Fruit fly (Drosophila melanogaster): ENCODE results near the gene CG5958.

CG5958 gene

dm6 chr2L:7426326-7427066 is 6.8 kb downstream of the CG5958 start, which contains the start of gene muc (continued):
- TF ChIP-seq Lpt (GFP tag; optimal IDR thresholded peaks at IDR 0.05): no peak
- peak; percentile 24; the same call in 1 of the 2 replicates for TF ChIP-seq CG14441 (GFP tag; IDR thresholded peaks at IDR 0.05)
- no peak for TF ChIP-seq CG16863 (GFP tag; optimal IDR thresholded peaks at IDR 0.05)
- TF ChIP-seq CG13296 (GFP tag; optimal IDR thresholded peaks at IDR 0.05): peak; percentile 26
- TF ChIP-seq CG4854 (GFP tag; optimal IDR thresholded peaks at IDR 0.05): no peak
- TF ChIP-seq Drgx (GFP tag; IDR thresholded peaks at IDR 0.05): 0 out of 2 replicates have a peak, but pooled peaks have one; percentile 52
- peak; percentile 41 for TF ChIP-seq zfh2 (GFP tag; optimal IDR thresholded peaks at IDR 0.05)
- TF ChIP-seq Elba2 (GFP tag; optimal IDR thresholded peaks at IDR 0.05): peak; percentile 92
- no peak for TF ChIP-seq CG14965 (GFP tag; optimal IDR thresholded peaks at IDR 0.05; ENCODE audit: borderline replicate concordance)
- TF ChIP-seq mirr (GFP tag; optimal IDR thresholded peaks at IDR 0.05): no peak
- peak; percentile 30 for TF ChIP-seq CG12104 (GFP tag; optimal IDR thresholded peaks at IDR 0.05)
- no peak for TF ChIP-seq pnt (GFP tag; optimal IDR thresholded peaks at IDR 0.05)
- TF ChIP-seq sqz (GFP tag; optimal IDR thresholded peaks at IDR 0.05): no peak
- 0 out of 2 replicates have a peak, but pooled peaks have one; percentile 14 for TF ChIP-seq CG14014 (GFP tag; IDR thresholded peaks at IDR 0.05)
- TF ChIP-seq Sry-δ (GFP tag; optimal IDR thresholded peaks at IDR 0.05): peak; percentile 70
- no peak for TF ChIP-seq H15 (GFP tag; IDR thresholded peaks at IDR 0.05)
- TF ChIP-seq esg (GFP tag; conservative IDR thresholded peaks at IDR 0.05): no peak
- no peak for TF ChIP-seq Sox100B (GFP tag; optimal IDR thresholded peaks at IDR 0.05)
- no peak for TF ChIP-seq pan (optimal IDR thresholded peaks at IDR 0.05)
- peak in 1 of 2 experiments; percentile 59 for TF ChIP-seq pan (GFP tag; optimal IDR thresholded peaks at IDR 0.05 in 1 of 2, IDR thresholded peaks at IDR 0.05 in 1 of 2)
- no peak for TF ChIP-seq so (GFP tag; IDR thresholded peaks at IDR 0.05)
- TF ChIP-seq CG31224 (GFP tag; IDR thresholded peaks at IDR 0.05): peak; percentile 33; the same call in 1 of the 2 replicates
- no peak for TF ChIP-seq jing (GFP tag; optimal IDR thresholded peaks at IDR 0.05)
- TF ChIP-seq CG33213 (GFP tag; optimal IDR thresholded peaks at IDR 0.05): peak; percentile 71
- TF ChIP-seq trh (GFP tag; optimal IDR thresholded peaks at IDR 0.05): no peak
- TF ChIP-seq repo (GFP tag; optimal IDR thresholded peaks at IDR 0.05): no peak
- peak; percentile 33 for TF ChIP-seq Sox102F (GFP tag; optimal IDR thresholded peaks at IDR 0.05)
- TF ChIP-seq CG15269 (tag; optimal IDR thresholded peaks at IDR 0.05): peak; percentile 40
- no peak for TF ChIP-seq sc (optimal IDR thresholded peaks at IDR 0.05)
- TF ChIP-seq sc (GFP tag; optimal IDR thresholded peaks at IDR 0.05): no peak
- TF ChIP-seq CG3838 (GFP tag; optimal IDR thresholded peaks at IDR 0.05): no peak
- TF ChIP-seq amos (GFP tag; IDR thresholded peaks at IDR 0.05; ENCODE audit: partially characterized antibody): peak; percentile 79; the same call in 1 of the 2 replicates
- peak; percentile 4 for TF ChIP-seq ems (GFP tag; optimal IDR thresholded peaks at IDR 0.05)
- TF ChIP-seq Kr (GFP tag; optimal IDR thresholded peaks at IDR 0.05): no peak
- peak; percentile 13 for TF ChIP-seq CG7928 (GFP tag; optimal IDR thresholded peaks at IDR 0.05)
- TF ChIP-seq lov (optimal IDR thresholded peaks at IDR 0.05): no peak
- no peak for TF ChIP-seq lov (GFP tag; IDR thresholded peaks at IDR 0.05)
- TF ChIP-seq dati (GFP tag; IDR thresholded peaks at IDR 0.05): no peak
- peak; percentile 41 for TF ChIP-seq CG17359 (tag; optimal IDR thresholded peaks at IDR 0.05)
- TF ChIP-seq Hr3 (GFP tag; optimal IDR thresholded peaks at IDR 0.05): peak; percentile 34
- TF ChIP-seq NC2β (GFP tag; optimal IDR thresholded peaks at IDR 0.05): peak; percentile 21
- no peak for TF ChIP-seq Oaz (GFP tag; IDR thresholded peaks at IDR 0.05)
- TF ChIP-seq CG11504 (tag; optimal IDR thresholded peaks at IDR 0.05): peak; percentile 55
- no peak for TF ChIP-seq ase (GFP tag; IDR thresholded peaks at IDR 0.05)
- no peak for TF ChIP-seq Rx (GFP tag; IDR thresholded peaks at IDR 0.05)
- no peak for TF ChIP-seq CG10274 (GFP tag; optimal IDR thresholded peaks at IDR 0.05)
- no peak for TF ChIP-seq wor (GFP tag; IDR thresholded peaks at IDR 0.05)
- TF ChIP-seq Scr (GFP tag; IDR thresholded peaks at IDR 0.05; ENCODE audit: partially characterized antibody): peak; percentile 75
- no peak for TF ChIP-seq dm (GFP tag; optimal IDR thresholded peaks at IDR 0.05)
- TF ChIP-seq bab2 (GFP tag; optimal IDR thresholded peaks at IDR 0.05): peak; percentile 26
- peak; percentile 64 for TF ChIP-seq gem (tag; optimal IDR thresholded peaks at IDR 0.05)
